Worm (Caenorhabditis elegans) whole organism, midembryonic: ENCODE measurements around the gene mtm-9.

ENCODE experiments used
- cog-1 ChIP-seq: sonication (generic microtip); optimal IDR thresholded peaks from 2 replicates; lab custom pipeline; 2016; ENCODE audit warnings: missing genetic modification characterization, missing compliant biosample characterization
- flt-1 ChIP-seq: fragments of 200-800 bp; sonication (Bioruptor generic); IDR thresholded peaks from 2 replicates; pipeline ENCODE4 v1.3.6; 2022; ENCODE audit warnings: missing genetic modification characterization, missing compliant biosample characterization
- klf-2 ChIP-seq: fragments of 200-800 bp; sonication (Bioruptor generic); conservative IDR thresholded peaks from 2 replicates; pipeline ENCODE4 v1.3.6; 2022; ENCODE audit warnings: missing genetic modification reagents, missing genetic modification characterization, missing compliant biosample characterization
- tab-1 ChIP-seq: fragments of 200-800 bp; sonication (Bioruptor generic); IDR thresholded peaks from 2 replicates; pipeline ENCODE4 v1.3.6; 2022; ENCODE audit warnings: missing genetic modification characterization, missing compliant biosample characterization

ce11 chrV:3697071-3697470 is 46.3 kb upstream of the mtm-9 start:
- TF ChIP-seq flt-1 (GFP tag; lab: Robert Waterston, UW) (no peak), cog-1 (tag; lab: Kevin White, UChicago) (no peak), klf-2 (GFP tag; lab: Robert Waterston, UW) (no peak), tab-1 (GFP tag; lab: Robert Waterston, UW) (no peak)
